Fruit fly (Drosophila melanogaster): Measurements from ENCODE around the gene nyo.

nyo gene

DNA sequence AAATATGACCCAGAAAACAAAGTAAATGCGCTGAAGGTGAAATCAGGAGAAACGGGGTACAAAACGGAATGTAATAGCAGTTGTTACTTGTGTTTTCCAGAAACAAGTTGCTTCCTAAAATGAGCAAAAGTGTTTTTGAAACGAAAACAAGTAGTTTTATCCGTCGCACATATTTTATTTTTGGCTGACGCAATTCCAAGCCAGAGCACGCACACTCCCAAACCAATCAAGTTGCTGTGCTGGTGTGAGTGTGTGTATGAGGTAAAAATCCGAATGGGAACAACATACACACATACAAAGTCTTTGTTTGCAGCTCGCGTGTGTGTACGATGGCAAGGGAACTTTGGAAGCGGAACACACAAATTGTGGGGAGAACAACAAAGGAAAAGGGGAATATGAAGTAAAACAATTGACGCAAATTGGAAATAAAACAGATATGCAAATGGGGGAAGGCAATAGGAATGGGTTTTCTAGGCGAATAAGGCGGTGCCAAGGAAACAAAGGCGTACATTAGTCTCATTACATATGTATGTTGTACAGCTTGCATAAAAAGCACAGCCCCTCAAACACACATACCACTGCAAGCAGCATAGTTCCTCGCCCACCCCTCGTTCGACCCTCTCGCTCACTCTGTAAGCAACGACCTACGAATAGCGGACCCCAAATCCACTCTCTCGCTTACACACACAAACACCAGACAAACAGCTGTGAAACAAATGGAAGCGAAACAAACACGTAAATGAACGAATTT, 65.8 kb downstream of the nyo start (continued):
- TF ChIP-seq stc (GFP tag; IDR thresholded peaks at IDR 0.05) (no peak), CG12391 (tag; optimal IDR thresholded peaks at IDR 0.05) (no peak), pfk (GFP tag; optimal IDR thresholded peaks at IDR 0.05) (peak; percentile 98), maf-S (GFP tag; optimal IDR thresholded peaks at IDR 0.05) (no peak), jing (GFP tag; optimal IDR thresholded peaks at IDR 0.05) (no peak), CG1024 (GFP tag; IDR thresholded peaks at IDR 0.05) (no peak), Fer2 (tag; optimal IDR thresholded peaks at IDR 0.05) (no peak), nerfin-2 (GFP tag; IDR thresholded peaks at IDR 0.05; ENCODE audit: partially characterized antibody) (no peak), twi (tag; optimal IDR thresholded peaks at IDR 0.05) (no peak), Rfx (GFP tag; IDR thresholded peaks at IDR 0.05) (no peak), CG4730 (GFP tag; IDR thresholded peaks at IDR 0.05) (no peak), ERR (GFP tag; optimal IDR thresholded peaks at IDR 0.05) (peak; percentile 59), chn (GFP tag; optimal IDR thresholded peaks at IDR 0.05) (peak; percentile 43), CG4404 (GFP tag; IDR thresholded peaks at IDR 0.05) (no peak), dmrt99B (tag; optimal IDR thresholded peaks at IDR 0.05) (no peak), Awh (GFP tag; IDR thresholded peaks at IDR 0.05) (no peak), zen (tag; optimal IDR thresholded peaks at IDR 0.05) (no peak), lbe (GFP tag; optimal IDR thresholded peaks at IDR 0.05) (peak; percentile 11), CG8388 (GFP tag; optimal IDR thresholded peaks at IDR 0.05) (no peak), CG32767 (GFP tag; IDR thresholded peaks at IDR 0.05) (no peak), MBD-R2 (GFP tag; IDR thresholded peaks at IDR 0.05) (no peak), btn (GFP tag; optimal IDR thresholded peaks at IDR 0.05) (no peak), CG17829 (tag; optimal IDR thresholded peaks at IDR 0.05) (no peak), CG11093 (GFP tag; IDR thresholded peaks at IDR 0.05) (no peak), CG31365 (tag; optimal IDR thresholded peaks at IDR 0.05) (no peak), CG13296 (GFP tag; optimal IDR thresholded peaks at IDR 0.05) (no peak), wor (GFP tag; IDR thresholded peaks at IDR 0.05) (no peak), CG15514 (GFP tag; optimal IDR thresholded peaks at IDR 0.05) (no peak), CG14710 (tag; optimal IDR thresholded peaks at IDR 0.05) (no peak), Dfd (GFP tag; optimal IDR thresholded peaks at IDR 0.05) (no peak), CG9797 (GFP tag; optimal IDR thresholded peaks at IDR 0.05) (no peak), Oli (tag; optimal IDR thresholded peaks at IDR 0.05) (no peak), NfI (GFP tag; optimal IDR thresholded peaks at IDR 0.05) (peak; percentile 8), zfh1 (GFP tag; IDR thresholded peaks at IDR 0.05) (no peak), Dad (GFP tag; optimal IDR thresholded peaks at IDR 0.05) (no peak), CG6765 (GFP tag; optimal IDR thresholded peaks at IDR 0.05) (no peak), dati (GFP tag; IDR thresholded peaks at IDR 0.05) (no peak), tgo (GFP tag; IDR thresholded peaks at IDR 0.05) (no peak), Meics (GFP tag; optimal IDR thresholded peaks at IDR 0.05) (peak; percentile 21), inv (GFP tag; IDR thresholded peaks at IDR 0.05; ENCODE audit: partially characterized antibody) (no peak), Fer3 (tag; optimal IDR thresholded peaks at IDR 0.05) (no peak), Mad (GFP tag; optimal IDR thresholded peaks at IDR 0.05) (no peak), CG32532 (GFP tag; IDR thresholded peaks at IDR 0.05) (no peak), emc (GFP tag; optimal IDR thresholded peaks at IDR 0.05) (no peak), dimm (GFP tag; IDR thresholded peaks at IDR 0.05) (no peak), CG2116 (GFP tag; optimal IDR thresholded peaks at IDR 0.05) (no peak), Xrp1 (GFP tag; IDR thresholded peaks at IDR 0.05) (no peak), CG3995 (GFP tag; optimal IDR thresholded peaks at IDR 0.05) (no peak), CG4360 (GFP tag; IDR thresholded peaks at IDR 0.05) (no peak), ems (GFP tag; optimal IDR thresholded peaks at IDR 0.05) (no peak), Ets97D (GFP tag; optimal IDR thresholded peaks at IDR 0.05) (no peak)

Measured in whole organism, embryonic.